Worm (Caenorhabditis elegans) whole organism, L4 larva: Measurements from ENCODE around the gene fbxc-53.

Experiments used
- ZK546.5 ChIP-seq, 2 experiments: sonication (generic microtip); optimal IDR thresholded peaks; 2 replicates each; lab custom pipeline; 2017; ENCODE audit warnings: missing biosample characterization in 2 of 2, missing genetic modification characterization in 2 of 2
- aha-1 ChIP-seq: fragments of 150-350 bp; peaks from one replicate; lab custom pipeline; 2014; ENCODE audit warnings: missing biosample characterization, missing genetic modification characterization
- fos-1 ChIP-seq: fragments of 150-350 bp; optimal IDR thresholded peaks from 2 replicates; lab custom pipeline; 2014; ENCODE audit warnings: missing biosample characterization, missing genetic modification characterization
- lsy-2 ChIP-seq, 2 experiments: fragments of 150-350 bp in 1 of 2; sonication (generic microtip) in 1 of 2; optimal IDR thresholded peaks; 2 replicates each; lab custom pipeline; 2014 to 2017; ENCODE audit warnings: missing biosample characterization in 2 of 2, missing genetic modification characterization in 2 of 2
- mep-1 ChIP-seq: fragments of 150-350 bp; sonication (generic microtip); optimal IDR thresholded peaks from 3 replicates; lab custom pipeline; 2014; ENCODE audit warnings: missing biosample characterization, missing genetic modification characterization
- nhr-102 ChIP-seq: sonication (generic microtip); optimal IDR thresholded peaks from 2 replicates; lab custom pipeline; 2016; ENCODE audit warnings: mild to moderate bottlenecking, missing genetic modification characterization, moderate library complexity, missing compliant biosample characterization
- nhr-11 ChIP-seq: fragments of 150-350 bp; optimal IDR thresholded peaks from 2 replicates; lab custom pipeline; 2014; ENCODE audit warnings: missing biosample characterization, missing genetic modification characterization
- pha-4 ChIP-seq, 2 experiments: fragments of 150-350 bp in 1 of 2; fragments of 200-800 bp in 1 of 2; sonication (Bioruptor generic) in 1 of 2; IDR thresholded peaks in 1 of 2; optimal IDR thresholded peaks in 1 of 2; 2 replicates each; pipeline versions ENCODE4 v1.3.6 to Lab custom; 2014 to 2022; ENCODE audit warnings: missing genetic modification characterization in 2 of 2, missing genetic modification reagents in 2 of 2, missing biosample characterization in 1 of 2, missing compliant biosample characterization in 1 of 2
- pqm-1 ChIP-seq: sonication (generic microtip); optimal IDR thresholded peaks from 2 replicates; lab custom pipeline; 2017; ENCODE audit warnings: missing biosample characterization, missing genetic modification characterization
- zag-1 ChIP-seq: fragments of 150-350 bp; optimal IDR thresholded peaks from 2 replicates; lab custom pipeline; 2014; ENCODE audit warnings: missing biosample characterization, missing genetic modification characterization

DNA sequence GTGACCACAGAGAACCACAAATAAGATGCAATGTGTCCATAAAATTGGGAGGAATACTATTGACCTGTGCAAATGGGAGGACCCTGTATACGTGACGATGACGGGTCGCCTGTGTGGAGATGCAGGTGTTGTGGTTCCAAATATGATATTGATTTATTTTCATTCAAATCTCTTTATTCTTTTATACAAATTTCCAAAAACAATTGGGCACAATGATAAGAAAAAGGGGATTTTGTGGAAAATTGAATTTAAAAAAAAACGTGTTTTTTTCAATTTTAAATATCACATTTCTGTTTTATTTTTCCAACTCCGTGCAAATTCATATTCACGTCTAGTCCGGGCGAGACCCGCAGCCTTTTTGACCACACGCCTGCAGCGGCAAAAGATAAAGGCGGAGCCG, 35.9 kb upstream of the fbxc-53 start, which contains the start of gene F19B10.2:
- TF ChIP-seq lsy-2 (tag; optimal IDR thresholded peaks at IDR 0.05; lab: Kevin White, UChicago) (no peak), nhr-11 (no peak), zag-1 (tag; lab: Kevin White, UChicago) (no peak), pha-4 (GFP tag; IDR thresholded peaks at IDR 0.05; lab: Robert Waterston, UW) (no peak), pha-4 (tag; optimal IDR thresholded peaks at IDR 0.05; lab: Kevin White, UChicago) (no peak), ZK546.5 (tag; optimal IDR thresholded peaks at IDR 0.05; lab: Kevin White, UChicago) (no peak), mep-1 (tag; lab: Kevin White, UChicago) (no peak), pqm-1 (no peak), aha-1 (tag; lab: Kevin White, UChicago) (no peak), fos-1 (tag; lab: Kevin White, UChicago) (no peak), nhr-102 (tag; lab: Kevin White, UChicago) (no peak)
